Fruit fly (Drosophila melanogaster) whole organism, embryonic: ENCODE data around the gene mtsh.

Experiments
- Ada2b ChIP-seq: fragments of 200-800 bp; sonication (Bioruptor generic); IDR thresholded peaks from 2 replicates; pipeline ENCODE4 v1.3.6; 2022; ENCODE audit warnings: missing biosample characterization, missing genetic modification characterization
- Bdp1 ChIP-seq: fragments of 200-800 bp; sonication (Bioruptor generic); optimal IDR thresholded peaks from 3 replicates; lab custom pipeline; 2016; ENCODE audit warnings: missing biosample characterization, missing genetic modification characterization
- Bgb ChIP-seq: fragments of 200-800 bp; sonication (Bioruptor generic); IDR thresholded peaks from 2 replicates; pipeline ENCODE4 v1.3.6; 2022; ENCODE audit warnings: missing biosample characterization, missing genetic modification characterization; ENCODE audit not compliant: partially characterized antibody
- CG10979 ChIP-seq: fragments of 200-800 bp; sonication (Bioruptor generic); optimal IDR thresholded peaks from 2 replicates; lab custom pipeline; 2018; ENCODE audit warnings: missing biosample characterization, mild to moderate bottlenecking, missing genetic modification characterization, moderate library complexity
- CG14667 ChIP-seq: fragments of 200-800 bp; sonication (Bioruptor generic); IDR thresholded peaks from 2 replicates; pipeline ENCODE4 v1.3.6; 2022; ENCODE audit warnings: missing biosample characterization, missing genetic modification characterization
- CG14710 ChIP-seq: fragments of 200-800 bp; sonication (Bioruptor generic); optimal IDR thresholded peaks from 3 replicates; lab custom pipeline; 2019; ENCODE audit warnings: missing biosample characterization, mild to moderate bottlenecking, missing genetic modification characterization, moderate library complexity
- CG15514 ChIP-seq: fragments of 200-800 bp; sonication (Bioruptor generic); optimal IDR thresholded peaks from 3 replicates; lab custom pipeline; 2017; ENCODE audit warnings: missing biosample characterization, missing genetic modification characterization, mild to moderate bottlenecking, moderate library complexity, missing genetic modification reagents
- CG17912 ChIP-seq: fragments of 200-800 bp; sonication (Bioruptor generic); optimal IDR thresholded peaks from 2 replicates; lab custom pipeline; 2018; ENCODE audit warnings: missing biosample characterization, mild to moderate bottlenecking, missing genetic modification characterization
- CG18764 ChIP-seq: fragments of 200-800 bp; sonication (Bioruptor generic); optimal IDR thresholded peaks from 3 replicates; lab custom pipeline; 2016; ENCODE audit warnings: missing biosample characterization, missing genetic modification characterization
- CG30020 ChIP-seq: fragments of 200-800 bp; optimal IDR thresholded peaks from 2 replicates; lab custom pipeline; 2019; ENCODE audit warnings: missing biosample characterization, mild to moderate bottlenecking, missing genetic modification characterization, moderate library complexity
- CG31365 ChIP-seq: fragments of 200-800 bp; sonication (Bioruptor generic); optimal IDR thresholded peaks from 2 replicates; lab custom pipeline; 2018; ENCODE audit warnings: missing biosample characterization, mild to moderate bottlenecking, missing genetic modification characterization
- CG31388 ChIP-seq: fragments of 200-800 bp; sonication (Bioruptor generic); optimal IDR thresholded peaks from 2 replicates; lab custom pipeline; 2016; ENCODE audit warnings: missing biosample characterization, missing genetic modification characterization
- CG34376 ChIP-seq: fragments of 200-800 bp; sonication (Bioruptor generic); optimal IDR thresholded peaks from 2 replicates; lab custom pipeline; 2018; ENCODE audit warnings: missing biosample characterization, mild to moderate bottlenecking, missing genetic modification characterization
- CG4360 ChIP-seq: fragments of 200-800 bp; sonication (Bioruptor generic); IDR thresholded peaks from 2 replicates; pipeline ENCODE4 v1.3.6; 2022; ENCODE audit warnings: missing biosample characterization, missing genetic modification characterization
- CG4707 ChIP-seq: fragments of 200-800 bp; sonication (Bioruptor generic); optimal IDR thresholded peaks from 2 replicates; lab custom pipeline; 2018; ENCODE audit warnings: missing biosample characterization, mild to moderate bottlenecking, missing genetic modification characterization, moderate library complexity
- CG6272 ChIP-seq: fragments of 200-800 bp; sonication (Bioruptor generic); IDR thresholded peaks from 2 replicates; pipeline ENCODE4 v1.3.6; 2022; ENCODE audit warnings: missing biosample characterization, missing genetic modification characterization
- CG7839 ChIP-seq: fragments of 200-800 bp; sonication (Bioruptor generic); optimal IDR thresholded peaks from 3 replicates; lab custom pipeline; 2018; ENCODE audit warnings: missing biosample characterization, mild to moderate bottlenecking, missing genetic modification characterization, moderate library complexity
- CG8281 ChIP-seq: fragments of 200-800 bp; sonication (Bioruptor generic); optimal IDR thresholded peaks from 2 replicates; lab custom pipeline; 2018; ENCODE audit warnings: missing biosample characterization, mild to moderate bottlenecking, missing genetic modification characterization, moderate library complexity
- CG8290 ChIP-seq, 3 experiments: fragments of 200-800 bp; sonication (Bioruptor generic); optimal IDR thresholded peaks; 2 replicates each; lab custom pipeline; 2016 to 2019; ENCODE audit warnings: missing biosample characterization in 3 of 3, missing genetic modification characterization in 3 of 3, mild to moderate bottlenecking in 2 of 3, moderate library complexity in 1 of 3
- Drgx ChIP-seq: fragments of 200-800 bp; sonication (Bioruptor generic); IDR thresholded peaks from 2 replicates; pipeline ENCODE4 v1.3.6; 2022; ENCODE audit warnings: missing biosample characterization, missing genetic modification characterization
- GATAe ChIP-seq: fragments of 200-800 bp; sonication (Bioruptor generic); conservative IDR thresholded peaks from 2 replicates; pipeline ENCODE4 v1.3.6; 2022; ENCODE audit warnings: missing biosample characterization, missing genetic modification characterization
- Gsc ChIP-seq: fragments of 200-800 bp; sonication (Bioruptor generic); IDR thresholded peaks from 2 replicates; pipeline ENCODE4 v1.3.6; 2022; ENCODE audit warnings: missing biosample characterization, missing genetic modification characterization
- Hr78 ChIP-seq, 2 experiments: fragments of 200-800 bp in 1 of 2; fragments of >200 bp in 1 of 2; sonication (Bioruptor generic) in 1 of 2; optimal IDR thresholded peaks; 2 replicates each; lab custom pipeline; 2017 to 2019; ENCODE audit warnings: missing biosample characterization in 2 of 2, missing genetic modification characterization in 2 of 2, mild to moderate bottlenecking in 1 of 2, moderate library complexity in 1 of 2
- Lhr ChIP-seq: fragments of 200-800 bp; sonication (Bioruptor generic); optimal IDR thresholded peaks from 3 replicates; lab custom pipeline; 2017; ENCODE audit warnings: mild to moderate bottlenecking, missing biosample characterization, missing genetic modification reagents, missing genetic modification characterization
- Six4 ChIP-seq: fragments of 200-800 bp; sonication (Bioruptor generic); optimal IDR thresholded peaks from 2 replicates; lab custom pipeline; 2016; ENCODE audit warnings: missing biosample characterization, missing genetic modification characterization
- Ssrp ChIP-seq: fragments of 200-800 bp; sonication (Bioruptor generic); optimal IDR thresholded peaks from 2 replicates; lab custom pipeline; 2018; ENCODE audit warnings: missing biosample characterization, mild to moderate bottlenecking, missing genetic modification characterization, moderate library complexity
- ab ChIP-seq: fragments of 200-800 bp; sonication (Bioruptor generic); optimal IDR thresholded peaks from 2 replicates; lab custom pipeline; 2016; ENCODE audit warnings: missing biosample characterization, missing genetic modification characterization
- abd-A ChIP-seq: fragments of 200-800 bp; sonication (Bioruptor generic); optimal IDR thresholded peaks from 3 replicates; lab custom pipeline; 2019; ENCODE audit warnings: missing biosample characterization, mild to moderate bottlenecking, missing genetic modification characterization, moderate library complexity
- aop ChIP-seq: fragments of 200-800 bp; sonication (Bioruptor generic); IDR thresholded peaks from 2 replicates; pipeline ENCODE4 v1.3.6; 2022; ENCODE audit warnings: missing biosample characterization, missing genetic modification characterization
- bsh ChIP-seq, 2 experiments: fragments of 200-800 bp; sonication (Bioruptor generic); optimal IDR thresholded peaks; 2 replicates each; lab custom pipeline; 2017 to 2018; ENCODE audit warnings: mild to moderate bottlenecking in 2 of 2, missing biosample characterization in 2 of 2, missing genetic modification characterization in 2 of 2, moderate library complexity in 1 of 2
- btn ChIP-seq: fragments of 200-800 bp; sonication (Bioruptor generic); optimal IDR thresholded peaks from 2 replicates; lab custom pipeline; 2016; ENCODE audit warnings: missing biosample characterization, missing genetic modification characterization
- cas ChIP-seq: fragments of 200-800 bp; sonication (Bioruptor generic); IDR thresholded peaks from 2 replicates; pipeline ENCODE4 v1.3.6; 2022; ENCODE audit warnings: missing biosample characterization, missing genetic modification characterization
- croc ChIP-seq: fragments of 200-800 bp; sonication (Bioruptor generic); conservative IDR thresholded peaks from 3 replicates; pipeline ENCODE4 v1.3.6; 2022; ENCODE audit warnings: missing biosample characterization, missing genetic modification characterization
- dan ChIP-seq: fragments of 200-800 bp; sonication (Bioruptor generic); IDR thresholded peaks from 2 replicates; pipeline ENCODE4 v1.3.6; 2022; ENCODE audit warnings: missing biosample characterization, missing genetic modification characterization
- disco-r ChIP-seq: fragments of 200-800 bp; sonication (Bioruptor generic); optimal IDR thresholded peaks from 2 replicates; lab custom pipeline; 2016; ENCODE audit warnings: missing biosample characterization, missing genetic modification characterization
- eve ChIP-seq, 2 experiments: fragments of >200 bp; optimal IDR thresholded peaks; 2 replicates each; lab custom pipeline; 2017; ENCODE audit warnings: missing biosample characterization in 2 of 2, missing genetic modification characterization in 2 of 2
- ewg ChIP-seq: fragments of 200-800 bp; sonication (Bioruptor generic); optimal IDR thresholded peaks from 3 replicates; lab custom pipeline; 2017; ENCODE audit warnings: mild to moderate bottlenecking, missing biosample characterization, missing genetic modification reagents, missing genetic modification characterization
- fd3F ChIP-seq: fragments of 200-800 bp; sonication (Bioruptor generic); optimal IDR thresholded peaks from 2 replicates; lab custom pipeline; 2018; ENCODE audit warnings: missing biosample characterization, mild to moderate bottlenecking, missing genetic modification characterization, moderate library complexity
- ftz-f1 ChIP-seq: fragments of 200-800 bp; sonication (Bioruptor generic); optimal IDR thresholded peaks from 2 replicates; lab custom pipeline; 2016; ENCODE audit warnings: missing biosample characterization, missing genetic modification characterization
- gcm ChIP-seq: fragments of 200-800 bp; sonication (Bioruptor generic); optimal IDR thresholded peaks from 2 replicates; lab custom pipeline; 2019; ENCODE audit warnings: missing biosample characterization, mild to moderate bottlenecking, missing genetic modification characterization, moderate library complexity
- jing ChIP-seq: fragments of 200-800 bp; sonication (Bioruptor generic); optimal IDR thresholded peaks from 2 replicates; lab custom pipeline; 2018; ENCODE audit warnings: missing biosample characterization, mild to moderate bottlenecking, missing genetic modification characterization
- ken ChIP-seq: fragments of 200-800 bp; sonication (Bioruptor generic); IDR thresholded peaks from 3 replicates; pipeline ENCODE4 v1.3.6; 2022; ENCODE audit warnings: missing biosample characterization, missing genetic modification characterization
- lab ChIP-seq: fragments of 200-800 bp; sonication (Bioruptor generic); optimal IDR thresholded peaks from 3 replicates; lab custom pipeline; 2017; ENCODE audit warnings: missing biosample characterization, missing genetic modification characterization, mild to moderate bottlenecking, moderate library complexity, missing genetic modification reagents
- odd ChIP-seq: fragments of 200-800 bp; sonication (Bioruptor generic); optimal IDR thresholded peaks from 2 replicates; lab custom pipeline; 2017; ENCODE audit warnings: missing biosample characterization, mild to moderate bottlenecking, missing genetic modification characterization
- repo ChIP-seq: fragments of 200-800 bp; sonication (Bioruptor generic); optimal IDR thresholded peaks from 2 replicates; lab custom pipeline; 2016; ENCODE audit warnings: missing biosample characterization, missing genetic modification characterization
- sob ChIP-seq: fragments of 200-800 bp; sonication (Bioruptor generic); IDR thresholded peaks from 2 replicates; pipeline ENCODE4 v1.3.6; 2022; ENCODE audit warnings: missing biosample characterization, missing genetic modification characterization
- tio ChIP-seq: fragments of 200-800 bp; sonication (Bioruptor generic); optimal IDR thresholded peaks from 2 replicates; lab custom pipeline; 2017; ENCODE audit warnings: missing biosample characterization, missing genetic modification characterization, inconsistent platforms
- toy ChIP-seq: fragments of 200-800 bp; sonication (Bioruptor generic); IDR thresholded peaks from 2 replicates; pipeline ENCODE4 v1.3.6; 2022; ENCODE audit warnings: missing biosample characterization, missing genetic modification characterization
- unpg ChIP-seq: fragments of 200-800 bp; sonication (Bioruptor generic); optimal IDR thresholded peaks from 3 replicates; lab custom pipeline; 2018; ENCODE audit warnings: missing biosample characterization, mild to moderate bottlenecking, missing genetic modification characterization, moderate library complexity

Gene mtsh

DNA sequence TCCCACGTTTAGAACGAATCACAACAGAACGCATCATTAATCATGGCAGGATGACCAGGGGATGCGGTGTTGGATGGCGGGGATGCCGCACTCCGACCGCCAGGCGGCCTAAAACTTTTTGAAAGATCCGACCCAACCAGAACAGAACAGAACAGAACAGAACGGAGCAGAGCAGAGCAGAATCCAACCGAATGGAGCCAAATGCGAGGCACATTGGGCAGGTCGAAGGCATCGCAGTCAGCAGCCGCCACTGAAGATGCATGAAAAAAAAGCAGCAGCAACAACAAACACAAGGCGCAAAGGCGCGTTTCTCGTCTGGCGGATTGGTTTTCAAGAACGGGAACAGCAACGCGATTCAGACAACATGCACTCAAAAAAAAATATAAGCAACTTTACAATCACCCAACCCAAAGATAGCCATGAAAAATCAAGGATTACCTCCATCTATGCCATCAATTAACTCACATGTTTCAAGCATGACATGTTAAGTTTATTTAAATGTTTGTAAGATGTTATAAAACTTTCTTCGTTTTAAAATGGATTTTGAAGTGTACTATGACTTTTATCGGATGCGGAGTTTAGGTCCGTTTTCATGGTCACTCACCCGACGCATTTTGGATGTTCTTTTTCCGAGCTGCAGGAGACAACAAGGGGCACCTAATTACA lies 40.2 kb downstream of the mtsh start (continued):
- TF ChIP-seq btn (GFP tag; lab: Kevin White, UChicago) = no peak
- no peak for TF ChIP-seq Bgb
- TF ChIP-seq CG6272 = peak; percentile 44
- no peak for TF ChIP-seq abd-A (tag; lab: Kevin White, UChicago)
- TF ChIP-seq cas (GFP tag; lab: Robert Waterston, UW) = no peak
- TF ChIP-seq ewg (GFP tag; lab: Kevin White, UChicago) = peak; percentile 44
- TF ChIP-seq CG7839 (tag; lab: Kevin White, UChicago) = peak; percentile 74
- TF ChIP-seq lab (GFP tag; lab: Kevin White, UChicago) = peak; percentile 18
- TF ChIP-seq bsh (GFP tag; optimal IDR thresholded peaks at IDR 0.05; lab: Kevin White, UChicago) = peak; percentile 89 to 92
- peak; percentile 40; the same call in 1 of the 2 replicates for TF ChIP-seq dan (GFP tag; lab: Robert Waterston, UW)
- TF ChIP-seq ken (GFP tag; lab: Robert Waterston, UW) = peak; percentile 50; the same call in 1 of the 3 replicates
- no peak for TF ChIP-seq CG31365 (tag; lab: Kevin White, UChicago)
- peak; percentile 88 for TF ChIP-seq CG14710 (tag; lab: Kevin White, UChicago)
- TF ChIP-seq CG10979 = peak; percentile 90
- no peak for TF ChIP-seq fd3F (GFP tag; lab: Kevin White, UChicago)
- peak; percentile 69 for TF ChIP-seq Drgx (GFP tag; lab: Robert Waterston, UW)
- TF ChIP-seq repo = peak; percentile 20
- peak; percentile 13 for TF ChIP-seq CG31388 (GFP tag; lab: Kevin White, UChicago)
- no peak for TF ChIP-seq GATAe (GFP tag; lab: Robert Waterston, UW)
- TF ChIP-seq CG15514 (GFP tag; lab: Kevin White, UChicago) = no peak
- TF ChIP-seq jing = peak; percentile 58
- peak; percentile 60 for TF ChIP-seq Six4 (GFP tag; lab: Kevin White, UChicago)
- TF ChIP-seq odd = peak; percentile 33
- TF ChIP-seq gcm (GFP tag; lab: Kevin White, UChicago) = peak; percentile 52
- TF ChIP-seq CG8290 (GFP tag; optimal IDR thresholded peaks at IDR 0.05; lab: Kevin White, UChicago) = peak; percentile 64
- no peak for TF ChIP-seq CG8290 (tag; optimal IDR thresholded peaks at IDR 0.05; lab: Kevin White, UChicago)
- TF ChIP-seq Bdp1 (GFP tag; lab: Kevin White, UChicago) = peak; percentile 37
- TF ChIP-seq Ssrp (tag; lab: Kevin White, UChicago) = peak; percentile 75
- TF ChIP-seq CG4360 (GFP tag; lab: Robert Waterston, UW) = peak; percentile 86
- no peak for TF ChIP-seq ab (GFP tag; lab: Kevin White, UChicago)
- no peak for TF ChIP-seq aop (GFP tag; lab: Robert Waterston, UW)
- TF ChIP-seq CG4707 (GFP tag; lab: Kevin White, UChicago) = peak; percentile 25
- peak in 1 of 2 experiments; percentile 0 for TF ChIP-seq Hr78 (GFP tag; optimal IDR thresholded peaks at IDR 0.05; lab: Kevin White, UChicago)
- peak; percentile 24 for TF ChIP-seq CG18764
- TF ChIP-seq CG8281 (tag; lab: Kevin White, UChicago) = peak; percentile 14
- peak; percentile 61 for TF ChIP-seq tio (GFP tag; lab: Kevin White, UChicago)
- TF ChIP-seq Gsc (GFP tag; lab: Robert Waterston, UW) = no peak
- TF ChIP-seq CG14667 (GFP tag; lab: Robert Waterston, UW) = no peak
- TF ChIP-seq CG34376 = no peak
- peak; percentile 17 for TF ChIP-seq disco-r (GFP tag; lab: Kevin White, UChicago)
- peak; percentile 47 for TF ChIP-seq Lhr (GFP tag; lab: Kevin White, UChicago)
- TF ChIP-seq ftz-f1 (GFP tag; lab: Kevin White, UChicago) = no peak
- TF ChIP-seq eve (GFP tag; optimal IDR thresholded peaks at IDR 0.05; lab: Kevin White, UChicago) = peak in 1 of 2 experiments; percentile 58
- TF ChIP-seq Ada2b = no peak
- peak; percentile 6; the same call in 1 of the 2 replicates for TF ChIP-seq sob
- TF ChIP-seq toy (GFP tag; lab: Robert Waterston, UW) = no peak
- TF ChIP-seq unpg = peak; percentile 76
- peak; percentile 76 for TF ChIP-seq croc
- TF ChIP-seq CG30020 = peak; percentile 20
- no peak for TF ChIP-seq CG17912 (GFP tag; lab: Kevin White, UChicago)
